Fruit fly (Drosophila melanogaster) whole organism, embryonic: ENCODE data around the gene Hand.

Experiments used
- Ada2b ChIP-seq: fragments of 200-800 bp; sonication (Bioruptor generic); IDR thresholded peaks from 2 replicates; pipeline ENCODE4 v1.3.6; 2022; ENCODE audit warnings: missing biosample characterization, missing genetic modification characterization
- CG1024 ChIP-seq: fragments of 200-800 bp; sonication (Bioruptor generic); IDR thresholded peaks from 2 replicates; pipeline ENCODE4 v1.3.6; 2022; ENCODE audit warnings: missing biosample characterization, missing genetic modification characterization
- CG10267 ChIP-seq: fragments of 200-800 bp; sonication (Bioruptor generic); optimal IDR thresholded peaks from 2 replicates; lab custom pipeline; 2018; ENCODE audit warnings: missing biosample characterization, mild to moderate bottlenecking, missing genetic modification characterization, moderate library complexity
- CG11247 ChIP-seq: fragments of 200-800 bp; sonication (Bioruptor generic); IDR thresholded peaks from 2 replicates; pipeline ENCODE4 v1.3.6; 2022; ENCODE audit warnings: missing biosample characterization, missing genetic modification characterization
- CG14710 ChIP-seq: fragments of 200-800 bp; sonication (Bioruptor generic); optimal IDR thresholded peaks from 3 replicates; lab custom pipeline; 2019; ENCODE audit warnings: missing biosample characterization, mild to moderate bottlenecking, missing genetic modification characterization, moderate library complexity
- CG15514 ChIP-seq: fragments of 200-800 bp; sonication (Bioruptor generic); optimal IDR thresholded peaks from 3 replicates; lab custom pipeline; 2017; ENCODE audit warnings: missing biosample characterization, missing genetic modification characterization, mild to moderate bottlenecking, moderate library complexity, missing genetic modification reagents
- CG1603 ChIP-seq: fragments of 200-800 bp; sonication (Bioruptor generic); optimal IDR thresholded peaks from 2 replicates; lab custom pipeline; 2019; ENCODE audit warnings: missing biosample characterization, mild to moderate bottlenecking, missing genetic modification characterization, moderate library complexity
- CG17802 ChIP-seq: fragments of 200-800 bp; sonication (Bioruptor generic); optimal IDR thresholded peaks from 2 replicates; lab custom pipeline; 2018; ENCODE audit warnings: missing biosample characterization, mild to moderate bottlenecking, missing genetic modification characterization, moderate library complexity
- CG2116 ChIP-seq: fragments of 200-800 bp; sonication (Bioruptor generic); optimal IDR thresholded peaks from 3 replicates; lab custom pipeline; 2018; ENCODE audit warnings: missing biosample characterization, mild to moderate bottlenecking, missing genetic modification characterization
- CG2712 ChIP-seq: fragments of 200-800 bp; optimal IDR thresholded peaks from 3 replicates; lab custom pipeline; 2019; ENCODE audit warnings: missing biosample characterization, mild to moderate bottlenecking, missing genetic modification characterization, moderate library complexity
- CG34224 ChIP-seq: fragments of 200-800 bp; sonication (Bioruptor generic); IDR thresholded peaks from 3 replicates; pipeline ENCODE4 v1.3.6; 2022; ENCODE audit warnings: missing biosample characterization, missing genetic modification characterization; ENCODE audit not compliant: partially characterized antibody
- CG34422 ChIP-seq: fragments of 200-800 bp; sonication (Bioruptor generic); IDR thresholded peaks from 3 replicates; pipeline ENCODE4 v1.3.6; 2022; ENCODE audit warnings: missing biosample characterization, missing genetic modification characterization
- CG3995 ChIP-seq: fragments of 200-800 bp; sonication (Bioruptor generic); optimal IDR thresholded peaks from 3 replicates; lab custom pipeline; 2016; ENCODE audit warnings: missing biosample characterization, missing genetic modification characterization
- CG5245 ChIP-seq: fragments of 200-800 bp; sonication (Bioruptor generic); optimal IDR thresholded peaks from 3 replicates; lab custom pipeline; 2016; ENCODE audit warnings: missing biosample characterization, missing genetic modification characterization
- CG8388 ChIP-seq: fragments of 200-800 bp; sonication (Bioruptor generic); optimal IDR thresholded peaks from 2 replicates; lab custom pipeline; 2019; ENCODE audit warnings: missing biosample characterization, mild to moderate bottlenecking, missing genetic modification characterization, moderate library complexity
- Dfd ChIP-seq, 2 experiments: fragments of >200 bp; optimal IDR thresholded peaks; 2 replicates each; lab custom pipeline; 2017; ENCODE audit warnings: missing biosample characterization in 2 of 2, missing genetic modification characterization in 2 of 2
- E2f2 ChIP-seq: fragments of 200-800 bp; sonication (Bioruptor generic); IDR thresholded peaks from 2 replicates; pipeline ENCODE4 v1.3.6; 2022; ENCODE audit warnings: missing biosample characterization, missing genetic modification characterization
- Ets65A ChIP-seq: fragments of 200-800 bp; sonication (Bioruptor generic); peaks from one replicate; lab custom pipeline; 2016; ENCODE audit warnings: missing biosample characterization, missing genetic modification characterization
- Ets97D ChIP-seq: fragments of 200-800 bp; sonication (Bioruptor generic); optimal IDR thresholded peaks from 3 replicates; lab custom pipeline; 2016; ENCODE audit warnings: missing biosample characterization, missing genetic modification characterization
- HmgZ ChIP-seq: fragments of 200-800 bp; sonication (Bioruptor generic); optimal IDR thresholded peaks from 2 replicates; lab custom pipeline; 2018; ENCODE audit warnings: missing biosample characterization, mild to moderate bottlenecking, missing genetic modification characterization
- Med ChIP-seq: fragments of 200-800 bp; sonication (Bioruptor generic); peaks from one replicate; lab custom pipeline; 2016; ENCODE audit warnings: missing biosample characterization, missing genetic modification characterization, mild to moderate bottlenecking, inconsistent platforms, moderate library complexity
- Myb ChIP-seq: fragments of 200-800 bp; sonication (Bioruptor generic); optimal IDR thresholded peaks from 2 replicates; lab custom pipeline; 2016; ENCODE audit warnings: missing biosample characterization, missing genetic modification characterization
- Rx ChIP-seq: fragments of 200-800 bp; sonication (Bioruptor generic); IDR thresholded peaks from 2 replicates; pipeline ENCODE4 v1.3.6; 2022; ENCODE audit warnings: missing biosample characterization, missing genetic modification characterization
- Scr ChIP-seq: fragments of 200-800 bp; sonication (Bioruptor generic); IDR thresholded peaks from 2 replicates; pipeline ENCODE4 v1.3.6; 2022; ENCODE audit warnings: missing biosample characterization, missing genetic modification characterization; ENCODE audit not compliant: partially characterized antibody
- Sin3A ChIP-seq: fragments of >200 bp; optimal IDR thresholded peaks from 2 replicates; lab custom pipeline; 2018
- Sry-δ ChIP-seq: fragments of 200-800 bp; sonication (Bioruptor generic); optimal IDR thresholded peaks from 2 replicates; lab custom pipeline; 2016; ENCODE audit warnings: missing biosample characterization, missing genetic modification characterization
- YL-1 ChIP-seq: fragments of 200-800 bp; sonication (Bioruptor generic); optimal IDR thresholded peaks from 3 replicates; lab custom pipeline; 2017; ENCODE audit warnings: missing biosample characterization, mild to moderate bottlenecking, missing genetic modification characterization
- amos ChIP-seq: fragments of 200-800 bp; sonication (Bioruptor generic); IDR thresholded peaks from 2 replicates; pipeline ENCODE4 v1.3.6; 2022; ENCODE audit warnings: missing biosample characterization, missing genetic modification characterization; ENCODE audit not compliant: partially characterized antibody
- cato ChIP-seq: fragments of 200-800 bp; sonication (Bioruptor generic); optimal IDR thresholded peaks from 2 replicates; lab custom pipeline; 2016; ENCODE audit warnings: missing biosample characterization, missing genetic modification characterization, borderline replicate concordance
- chinmo ChIP-seq: fragments of 200-800 bp; sonication (Bioruptor generic); IDR thresholded peaks from 4 replicates; pipeline ENCODE4 v1.3.6; 2022; ENCODE audit warnings: missing biosample characterization, missing genetic modification characterization; ENCODE audit not compliant: partially characterized antibody
- crp ChIP-seq, 2 experiments: fragments of 200-800 bp; sonication (Bioruptor generic); optimal IDR thresholded peaks; 2 replicates in 1 of 2; 3 replicates in 1 of 2; lab custom pipeline; 2017; ENCODE audit warnings: missing biosample characterization in 2 of 2, missing genetic modification characterization in 2 of 2, mild to moderate bottlenecking in 1 of 2, moderate library complexity in 1 of 2
- exex ChIP-seq: fragments of 200-800 bp; sonication (Bioruptor generic); optimal IDR thresholded peaks from 4 replicates; lab custom pipeline; 2018; ENCODE audit warnings: missing biosample characterization, mild to moderate bottlenecking, missing genetic modification characterization, moderate library complexity
- fd96Cb ChIP-seq: fragments of 200-800 bp; sonication (Bioruptor generic); optimal IDR thresholded peaks from 2 replicates; lab custom pipeline; 2018; ENCODE audit warnings: missing biosample characterization, mild to moderate bottlenecking, missing genetic modification characterization, moderate library complexity
- fru ChIP-seq: fragments of >200 bp; optimal IDR thresholded peaks from 2 replicates; lab custom pipeline; 2017
- gfzf ChIP-seq: fragments of 200-800 bp; sonication (Bioruptor generic); optimal IDR thresholded peaks from 2 replicates; lab custom pipeline; 2016; ENCODE audit warnings: missing biosample characterization, mild to moderate bottlenecking, missing genetic modification characterization, moderate library complexity
- hbn ChIP-seq: fragments of 200-800 bp; sonication (Bioruptor generic); IDR thresholded peaks from 2 replicates; pipeline ENCODE4 v1.3.6; 2022; ENCODE audit warnings: missing biosample characterization, missing genetic modification characterization; ENCODE audit not compliant: partially characterized antibody
- hth ChIP-seq: fragments of >200 bp; optimal IDR thresholded peaks from 2 replicates; lab custom pipeline; 2017; ENCODE audit warnings: inconsistent platforms
- ind ChIP-seq: fragments of 200-800 bp; sonication (Bioruptor generic); optimal IDR thresholded peaks from 3 replicates; lab custom pipeline; 2016; ENCODE audit warnings: missing biosample characterization, missing genetic modification characterization
- nmo ChIP-seq: fragments of 200-800 bp; sonication (Bioruptor generic); optimal IDR thresholded peaks from 2 replicates; lab custom pipeline; 2018; ENCODE audit warnings: missing biosample characterization, mild to moderate bottlenecking, missing genetic modification characterization, moderate library complexity
- pho ChIP-seq: fragments of 200-800 bp; sonication (Bioruptor generic); optimal IDR thresholded peaks from 2 replicates; lab custom pipeline; 2016; ENCODE audit warnings: missing biosample characterization, missing genetic modification characterization
- phol ChIP-seq: fragments of 200-800 bp; sonication (Bioruptor generic); optimal IDR thresholded peaks from 3 replicates; lab custom pipeline; 2018; ENCODE audit warnings: missing biosample characterization, mild to moderate bottlenecking, missing genetic modification characterization, moderate library complexity
- row ChIP-seq: fragments of 200-800 bp; sonication (Bioruptor generic); IDR thresholded peaks from 3 replicates; pipeline ENCODE4 v1.3.6; 2022; ENCODE audit warnings: missing biosample characterization, missing genetic modification characterization
- sens ChIP-seq: fragments of 200-800 bp; sonication (Bioruptor generic); peaks from one replicate; lab custom pipeline; 2016; ENCODE audit warnings: missing biosample characterization, missing genetic modification characterization
- seq ChIP-seq: fragments of 200-800 bp; sonication (Bioruptor generic); IDR thresholded peaks from 2 replicates; pipeline ENCODE4 v1.3.6; 2022; ENCODE audit warnings: missing biosample characterization, missing genetic modification characterization
- zen ChIP-seq: fragments of 200-800 bp; sonication (Bioruptor generic); optimal IDR thresholded peaks from 3 replicates; lab custom pipeline; 2018; ENCODE audit warnings: missing biosample characterization, mild to moderate bottlenecking, missing genetic modification characterization, moderate library complexity

The Hand gene

DNA sequence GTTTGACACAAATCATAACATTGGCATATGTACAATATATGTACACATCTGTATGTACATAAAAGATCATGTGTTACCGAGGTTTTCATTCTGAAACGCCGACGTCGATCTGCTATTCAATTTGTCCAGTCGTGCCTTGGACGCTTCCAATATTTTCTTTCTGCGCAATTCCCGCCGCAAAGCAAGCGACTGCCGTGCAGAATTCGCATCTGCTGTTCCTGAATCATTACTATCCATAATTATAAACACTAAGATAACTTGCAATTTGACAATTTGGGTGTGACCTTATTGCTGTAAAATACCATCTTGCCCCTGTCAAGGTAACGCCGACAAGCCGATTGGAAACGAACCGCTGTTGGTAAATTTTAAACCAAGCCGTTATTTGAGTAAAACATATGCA, 16.6 kb upstream of the Hand start (continued):
- TF ChIP-seq fd96Cb (tag; lab: Kevin White, UChicago) (no peak), Ets97D (peak; percentile 38), CG8388 (no peak), CG2116 (GFP tag; lab: Kevin White, UChicago) (peak; percentile 44), Sry-δ (GFP tag; lab: Kevin White, UChicago) (peak; percentile 42), Ada2b (GFP tag; lab: Robert Waterston, UW) (no peak), CG10267 (tag; lab: Kevin White, UChicago) (peak; percentile 5), row (GFP tag; lab: Robert Waterston, UW) (peak; percentile 46; the same call in 1 of the 3 replicates), fru (lab: Kevin White, UChicago) (no peak), hth (no peak), zen (tag; lab: Kevin White, UChicago) (peak; percentile 26), sens (GFP tag; lab: Kevin White, UChicago) (peak; percentile 72), CG34224 (0 out of 3 replicates have a peak, but pooled peaks have one; percentile 12), gfzf (GFP tag; lab: Kevin White, UChicago) (peak; percentile 76), CG11247 (no peak), amos (peak; percentile 27; the same call in 1 of the 2 replicates), Ets65A (GFP tag; lab: Kevin White, UChicago) (peak; percentile 54), CG1024 (GFP tag; lab: Robert Waterston, UW) (0 out of 2 replicates have a peak, but pooled peaks have one; percentile 42), Sin3A (peak; percentile 28), CG5245 (GFP tag; lab: Kevin White, UChicago) (no peak), CG14710 (tag; lab: Kevin White, UChicago) (peak; percentile 23), crp (GFP tag; optimal IDR thresholded peaks at IDR 0.05; lab: Kevin White, UChicago) (peak in 1 of 2 experiments; percentile 60), chinmo (GFP tag; lab: Robert Waterston, UW) (0 out of 4 replicates have a peak, but pooled peaks have one; percentile 50), CG3995 (GFP tag; lab: Kevin White, UChicago) (peak; percentile 10), Dfd (GFP tag; optimal IDR thresholded peaks at IDR 0.05; lab: Kevin White, UChicago) (no peak), Med (GFP tag; lab: Kevin White, UChicago) (peak; percentile 43), CG34422 (no peak), pho (no peak), hbn (GFP tag; lab: Robert Waterston, UW) (0 out of 2 replicates have a peak, but pooled peaks have one; percentile 24), exex (tag; lab: Kevin White, UChicago) (peak; percentile 23), Scr (GFP tag; lab: Robert Waterston, UW) (peak; percentile 33; the same call in 1 of the 2 replicates), seq (GFP tag; lab: Robert Waterston, UW) (no peak), HmgZ (tag; lab: Kevin White, UChicago) (no peak), CG1603 (tag; lab: Kevin White, UChicago) (peak; percentile 99), cato (GFP tag; lab: Kevin White, UChicago) (no peak), E2f2 (GFP tag; lab: Robert Waterston, UW) (peak; percentile 31), Rx (GFP tag; lab: Robert Waterston, UW) (no peak), CG15514 (peak; percentile 37), CG17802 (tag; lab: Kevin White, UChicago) (peak; percentile 34), Myb (peak; percentile 90), nmo (peak; percentile 9), YL-1 (GFP tag; lab: Kevin White, UChicago) (peak; percentile 21), ind (GFP tag; lab: Kevin White, UChicago) (no peak), CG2712 (tag; lab: Kevin White, UChicago) (peak; percentile 7), phol (peak; percentile 21)
